Worm (Caenorhabditis elegans): ENCODE results near the gene W02F12.4.

ce11 chrV:6736877-6737276 is 30.1 kb upstream of the W02F12.4 start:
- no peak for TF ChIP-seq ama-1 (optimal IDR thresholded peaks at IDR 0.05)
- TF ChIP-seq sea-1 (GFP tag; conservative IDR thresholded peaks at IDR 0.05) = no peak
- no peak for TF ChIP-seq ceh-36 (tag; optimal IDR thresholded peaks at IDR 0.05)
- no peak for TF ChIP-seq flt-1 (GFP tag; IDR thresholded peaks at IDR 0.05)
- TF ChIP-seq hnd-1 (tag; optimal IDR thresholded peaks at IDR 0.05) = no peak
- TF ChIP-seq aly-1 (tag; optimal IDR thresholded peaks at IDR 0.05) = no peak
